Worm (Caenorhabditis elegans) whole organism, early embryonic: Measurements from ENCODE around the gene C01F1.6.

Experiments
- B0310.2 ChIP-seq: sonication (generic microtip); optimal IDR thresholded peaks from 2 replicates; lab custom pipeline; 2016; ENCODE audit warnings: mild to moderate bottlenecking, missing genetic modification characterization, missing compliant biosample characterization
- F13C5.2 ChIP-seq: sonication (generic microtip); optimal IDR thresholded peaks from 2 replicates; lab custom pipeline; 2017; ENCODE audit warnings: mild to moderate bottlenecking, missing genetic modification characterization, inconsistent platforms, missing compliant biosample characterization
- aly-1 ChIP-seq: sonication (generic microtip); optimal IDR thresholded peaks from 2 replicates; lab custom pipeline; 2016; ENCODE audit warnings: missing genetic modification characterization, missing compliant biosample characterization
- ama-1 ChIP-seq: fragments of 150-350 bp; optimal IDR thresholded peaks from 2 replicates; lab custom pipeline; 2014
- ceh-13 ChIP-seq: fragments of 200-800 bp; sonication (Bioruptor generic); optimal IDR thresholded peaks from 2 replicates; lab custom pipeline; 2018; ENCODE audit warnings: mild to moderate bottlenecking, missing genetic modification characterization, missing compliant biosample characterization
- ceh-36 ChIP-seq: sonication (generic microtip); optimal IDR thresholded peaks from 2 replicates; lab custom pipeline; 2016; ENCODE audit warnings: missing genetic modification characterization, inconsistent platforms, missing compliant biosample characterization
- ets-7 ChIP-seq: sonication (generic microtip); optimal IDR thresholded peaks from 2 replicates; lab custom pipeline; 2016; ENCODE audit warnings: missing genotype, missing genetic modification characterization, missing compliant biosample characterization
- flt-1 ChIP-seq: fragments of 200-800 bp; sonication (Bioruptor generic); IDR thresholded peaks from 2 replicates; pipeline ENCODE4 v1.3.6; 2022; ENCODE audit warnings: missing genetic modification characterization, missing compliant biosample characterization
- hmbx-1 ChIP-seq: sonication (generic microtip); optimal IDR thresholded peaks from 2 replicates; lab custom pipeline; 2016; ENCODE audit warnings: mild to moderate bottlenecking, missing genetic modification characterization, missing compliant biosample characterization
- hmg-4 ChIP-seq: fragments of 200-800 bp; sonication (Bioruptor generic); optimal IDR thresholded peaks from 2 replicates; lab custom pipeline; 2018; ENCODE audit warnings: mild to moderate bottlenecking, missing genetic modification characterization, missing compliant biosample characterization
- hnd-1 ChIP-seq: sonication (generic microtip); optimal IDR thresholded peaks from 2 replicates; lab custom pipeline; 2016; ENCODE audit warnings: missing genetic modification characterization, missing compliant biosample characterization
- pes-1 ChIP-seq: fragments of 200-800 bp; sonication (Bioruptor generic); IDR thresholded peaks from 2 replicates; pipeline ENCODE4 v1.3.6; 2022; ENCODE audit warnings: missing genetic modification reagents, missing genetic modification characterization, missing compliant biosample characterization
- scrt-1 ChIP-seq: fragments of 200-800 bp; sonication (Bioruptor generic); IDR thresholded peaks from 2 replicates; pipeline ENCODE4 v1.3.6; 2022; ENCODE audit warnings: missing genetic modification characterization, missing compliant biosample characterization
- sea-1 ChIP-seq: fragments of 200-800 bp; sonication (Bioruptor generic); conservative IDR thresholded peaks from 2 replicates; pipeline ENCODE4 v1.3.6; 2022; ENCODE audit warnings: missing genetic modification characterization, missing compliant biosample characterization
- tbx-11 ChIP-seq: fragments of 200-800 bp; sonication (Bioruptor generic); IDR thresholded peaks from 2 replicates; pipeline ENCODE4 v1.3.6; 2022; ENCODE audit warnings: missing genetic modification characterization, missing compliant biosample characterization
- tbx-37 ChIP-seq: fragments of 200-800 bp; sonication (Bioruptor generic); conservative IDR thresholded peaks from 2 replicates; pipeline ENCODE4 v1.3.6; 2022; ENCODE audit warnings: missing genetic modification reagents, missing genetic modification characterization, missing compliant biosample characterization
- tra-4 ChIP-seq: sonication (generic microtip); optimal IDR thresholded peaks from 2 replicates; lab custom pipeline; 2017; ENCODE audit warnings: missing genetic modification characterization, missing compliant biosample characterization

C01F1.6 gene

ce11 chrII:4286921-4287320 lies 1.1 kb downstream of the C01F1.6 start:
- TF ChIP-seq tra-4, result no peak
- TF ChIP-seq ceh-13 (GFP tag; lab: Kevin White, UChicago), result no peak
- TF ChIP-seq ets-7 (tag; lab: Kevin White, UChicago), result no peak
- no peak for TF ChIP-seq hnd-1
- TF ChIP-seq F13C5.2 (tag; lab: Kevin White, UChicago), result no peak
- no peak for TF ChIP-seq hmbx-1
- no peak for TF ChIP-seq tbx-11 (GFP tag; lab: Robert Waterston, UW)
- TF ChIP-seq pes-1 (GFP tag; lab: Robert Waterston, UW), result no peak
- no peak for TF ChIP-seq flt-1 (GFP tag; lab: Robert Waterston, UW)
- TF ChIP-seq aly-1 (tag; lab: Kevin White, UChicago), result no peak
- TF ChIP-seq tbx-37 (GFP tag; lab: Robert Waterston, UW), result no peak
- no peak for TF ChIP-seq scrt-1 (GFP tag; lab: Robert Waterston, UW)
- TF ChIP-seq hmg-4 (GFP tag; lab: Kevin White, UChicago), result no peak

- TF ChIP-seq B0310.2 (tag; lab: Kevin White, UChicago), result no peak
- TF ChIP-seq hmbx-1, result no peak
- TF ChIP-seq ceh-36 (tag; lab: Kevin White, UChicago), result no peak
- TF ChIP-seq aly-1 (tag; lab: Kevin White, UChicago), result no peak
- no peak for TF ChIP-seq ets-7 (tag; lab: Kevin White, UChicago)
- no peak for TF ChIP-seq hnd-1
- TF ChIP-seq flt-1 (GFP tag; lab: Robert Waterston, UW), result no peak
- TF ChIP-seq hmg-4 (GFP tag; lab: Kevin White, UChicago), result no peak
- TF ChIP-seq tra-4, result no peak
- TF ChIP-seq pes-1 (GFP tag; lab: Robert Waterston, UW), result no peak
- no peak for TF ChIP-seq tbx-37 (GFP tag; lab: Robert Waterston, UW)
- TF ChIP-seq ama-1, result no peak
- TF ChIP-seq F13C5.2 (tag; lab: Kevin White, UChicago), result no peak
- TF ChIP-seq ceh-13 (GFP tag; lab: Kevin White, UChicago), result no peak
- TF ChIP-seq tbx-11 (GFP tag; lab: Robert Waterston, UW), result no peak
These were observed 3.5 kb downstream of the C01F1.6 start for ce11 chrII:4284305-4285193.

DNA sequence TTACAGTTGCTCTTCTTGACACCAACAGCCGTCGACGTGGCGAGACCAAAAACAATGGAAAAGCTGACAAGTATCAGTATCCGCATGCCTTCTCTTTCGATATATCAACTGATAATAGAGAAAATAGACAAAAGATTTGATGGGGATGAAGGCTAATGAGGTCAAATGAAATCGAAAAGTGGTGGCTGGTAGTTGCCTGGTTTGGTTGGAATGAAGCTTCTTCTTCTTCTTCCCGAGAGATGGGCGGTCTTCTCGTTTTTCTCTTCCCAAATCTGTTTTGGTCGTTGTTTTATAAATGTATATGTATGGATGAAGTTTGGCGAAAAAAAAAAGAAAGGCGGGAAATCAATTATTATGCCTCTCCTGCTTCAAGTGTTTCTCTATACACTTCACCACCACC lies 6.3 kb downstream of the C01F1.6 start, which contains the start of gene C01F1.5:
C01F1.5 (minus strand) TSS at position 103 of the 400 bp plus-strand sequence.
- TF ChIP-seq hmg-4 (GFP tag; lab: Kevin White, UChicago) (no peak), flt-1 (GFP tag; lab: Robert Waterston, UW) (no peak), scrt-1 (GFP tag; lab: Robert Waterston, UW) (no peak), aly-1 (tag; lab: Kevin White, UChicago) (no peak), F13C5.2 (tag; lab: Kevin White, UChicago) (no peak), tbx-37 (GFP tag; lab: Robert Waterston, UW) (no peak), B0310.2 (tag; lab: Kevin White, UChicago) (no peak), tra-4 (no peak), ama-1 (no peak), pes-1 (GFP tag; lab: Robert Waterston, UW) (no peak), ets-7 (tag; lab: Kevin White, UChicago) (no peak), tbx-11 (GFP tag; lab: Robert Waterston, UW) (no peak), hnd-1 (no peak), ceh-36 (tag; lab: Kevin White, UChicago) (no peak), hmbx-1 (no peak), sea-1 (GFP tag; lab: Robert Waterston, UW) (no peak)

- TF ChIP-seq ceh-36 (tag; lab: Kevin White, UChicago) (peak; percentile 93), ama-1 (no peak)
These were observed 10.4 kb downstream of the C01F1.6 start for ce11 chrII:4277639-4278038.

DNA sequence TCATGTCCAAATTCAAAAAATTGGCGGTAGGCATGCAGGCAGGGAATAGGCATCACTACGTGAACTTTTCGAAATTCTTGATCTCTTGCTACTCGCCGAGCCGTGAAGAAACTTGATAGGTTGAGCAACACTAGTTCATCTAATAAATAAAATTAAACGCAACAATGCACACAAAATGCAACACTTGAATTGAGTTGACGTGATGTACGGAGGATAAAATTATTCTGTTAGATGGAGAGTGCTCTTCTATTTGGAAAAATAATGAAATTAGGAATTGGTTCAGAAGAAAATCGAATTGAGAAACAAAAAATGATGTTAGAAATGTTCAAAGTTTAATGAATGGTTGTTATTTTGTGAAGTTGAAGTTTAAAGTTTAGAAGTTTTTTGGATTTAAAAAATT lies 11.1 kb downstream of the C01F1.6 start:
- no peak for TF ChIP-seq tra-4
- no peak for TF ChIP-seq ceh-36 (tag; lab: Kevin White, UChicago)
- TF ChIP-seq B0310.2 (tag; lab: Kevin White, UChicago), result no peak
- no peak for TF ChIP-seq hmbx-1
- TF ChIP-seq ets-7 (tag; lab: Kevin White, UChicago), result no peak

- TF ChIP-seq tbx-11 (GFP tag; lab: Robert Waterston, UW), result no peak
- no peak for TF ChIP-seq F13C5.2 (tag; lab: Kevin White, UChicago)
- TF ChIP-seq ceh-13 (GFP tag; lab: Kevin White, UChicago), result no peak
- no peak for TF ChIP-seq ceh-36 (tag; lab: Kevin White, UChicago)
- TF ChIP-seq tra-4, result no peak
These were observed 12.3 kb downstream of the C01F1.6 start, which contains the start of gene npr-42 for ce11 chrII:4275637-4276252. Gene npr-42 (plus strand): TSS chrII:4276202.

- TF ChIP-seq tbx-37 (GFP tag; lab: Robert Waterston, UW), result no peak
- TF ChIP-seq tbx-11 (GFP tag; lab: Robert Waterston, UW), result no peak
- no peak for TF ChIP-seq F13C5.2 (tag; lab: Kevin White, UChicago)
- no peak for TF ChIP-seq hnd-1
- no peak for TF ChIP-seq flt-1 (GFP tag; lab: Robert Waterston, UW)
- no peak for TF ChIP-seq ets-7 (tag; lab: Kevin White, UChicago)
- no peak for TF ChIP-seq pes-1 (GFP tag; lab: Robert Waterston, UW)
- no peak for TF ChIP-seq ceh-13 (GFP tag; lab: Kevin White, UChicago)
These were observed 20.3 kb downstream of the C01F1.6 start for ce11 chrII:4267711-4268110.
